4 fruit fly cellular contexts compared by ENCODE assay signal in genomic region chr2L:9906641-9907040, dm6.
TF ChIP-seq lines count a peak whose summit lies in the region.

No protein-coding gene starts in this region.

- no peak for TF ChIP-seq CTCF in whole organism, embryonic (GFP tag; optimal IDR thresholded peaks at IDR 0.05; lab: Kevin White, UChicago)

TF ChIP-seq in whole organism, adult, 20 proteins besides CTCF, POLR2A, EP300 and RAD21:
- peak; percentile 80 for TF ChIP-seq kay (GFP tag; lab: Kevin White, UChicago; ENCODE audit: borderline replicate concordance)
- TF ChIP-seq cic (GFP tag; optimal IDR thresholded peaks at IDR 0.05; lab: Kevin White, UChicago): no peak
- no peak for TF ChIP-seq Crg-1 (GFP tag; optimal IDR thresholded peaks at IDR 0.05; lab: Kevin White, UChicago)

TF ChIP-seq in whole organism, embryonic, 481 proteins besides CTCF, POLR2A, EP300 and RAD21:
- TF ChIP-seq Eip74EF (GFP tag; optimal IDR thresholded peaks at IDR 0.05; lab: Kevin White, UChicago): no peak
- peak; percentile 17 for TF ChIP-seq grau (tag; optimal IDR thresholded peaks at IDR 0.05; lab: Kevin White, UChicago)
- peak; percentile 55; the same call in 1 of the 3 replicates for TF ChIP-seq CG11456 (GFP tag; IDR thresholded peaks at IDR 0.05; lab: Robert Waterston, UW)
- TF ChIP-seq row (GFP tag; IDR thresholded peaks at IDR 0.05; lab: Robert Waterston, UW): peak; percentile 14; the same call in 1 of the 3 replicates
- no peak for TF ChIP-seq Nf-YA (GFP tag; IDR thresholded peaks at IDR 0.05; lab: Robert Waterston, UW)
- no peak for TF ChIP-seq CG17328 (GFP tag; IDR thresholded peaks at IDR 0.05; lab: Robert Waterston, UW)
- TF ChIP-seq Rfx (GFP tag; IDR thresholded peaks at IDR 0.05; lab: Robert Waterston, UW): peak; percentile 33; the same call in 1 of the 2 replicates
- TF ChIP-seq eyg (GFP tag; optimal IDR thresholded peaks at IDR 0.05; lab: Kevin White, UChicago): no peak
- peak; percentile 73 for TF ChIP-seq Drgx (GFP tag; IDR thresholded peaks at IDR 0.05; lab: Robert Waterston, UW)
- no peak for TF ChIP-seq al (GFP tag; IDR thresholded peaks at IDR 0.05; lab: Robert Waterston, UW)
- TF ChIP-seq CG11247 (GFP tag; IDR thresholded peaks at IDR 0.05; lab: Robert Waterston, UW): peak; percentile 25; the same call in 1 of the 2 replicates
- TF ChIP-seq Ptx1 (GFP tag; IDR thresholded peaks at IDR 0.05; lab: Robert Waterston, UW): 0 out of 2 replicates have a peak, but pooled peaks have one; percentile 22
- TF ChIP-seq CG14441 (GFP tag; IDR thresholded peaks at IDR 0.05; lab: Robert Waterston, UW): 0 out of 2 replicates have a peak, but pooled peaks have one; percentile 29
- TF ChIP-seq CG32532 (GFP tag; IDR thresholded peaks at IDR 0.05; lab: Robert Waterston, UW): peak; percentile 48; the same call in 1 of the 2 replicates
- peak; percentile 18 for TF ChIP-seq Ets65A (GFP tag; lab: Kevin White, UChicago)
TF ChIP-seq in whole organism, embryonic: peak in this region for 10.

TF ChIP-seq in whole organism, prepupa, 60 proteins besides CTCF, POLR2A, EP300 and RAD21 (continues in another document):
- TF ChIP-seq topi (GFP tag; optimal IDR thresholded peaks at IDR 0.05; lab: Kevin White, UChicago) (no peak), Eip93F (GFP tag; optimal IDR thresholded peaks at IDR 0.05; lab: Kevin White, UChicago) (no peak), net (GFP tag; optimal IDR thresholded peaks at IDR 0.05; lab: Kevin White, UChicago) (peak; percentile 20), Smox (GFP tag; optimal IDR thresholded peaks at IDR 0.05; lab: Kevin White, UChicago) (no peak), CG3919 (GFP tag; optimal IDR thresholded peaks at IDR 0.05; lab: Kevin White, UChicago) (peak; percentile 22), CG9139 (GFP tag; optimal IDR thresholded peaks at IDR 0.05; lab: Kevin White, UChicago) (no peak), Hr39 (GFP tag; optimal IDR thresholded peaks at IDR 0.05; lab: Kevin White, UChicago) (no peak), fkh (GFP tag; optimal IDR thresholded peaks at IDR 0.05; lab: Kevin White, UChicago) (no peak), Eip75B (GFP tag; optimal IDR thresholded peaks at IDR 0.05; lab: Kevin White, UChicago) (no peak), CG7368 (GFP tag; optimal IDR thresholded peaks at IDR 0.05; lab: Kevin White, UChicago) (peak; percentile 7), fd59A (GFP tag; optimal IDR thresholded peaks at IDR 0.05; lab: Kevin White, UChicago) (no peak), eg (GFP tag; IDR thresholded peaks at IDR 0.05; lab: Robert Waterston, UW) (peak; percentile 74), CG1621 (tag; optimal IDR thresholded peaks at IDR 0.05; lab: Kevin White, UChicago) (no peak), CG6276 (GFP tag; optimal IDR thresholded peaks at IDR 0.05; lab: Kevin White, UChicago) (peak; percentile 29), Sox15 (GFP tag; optimal IDR thresholded peaks at IDR 0.05; lab: Kevin White, UChicago) (no peak), CG16779 (tag; optimal IDR thresholded peaks at IDR 0.05; lab: Kevin White, UChicago) (no peak), CG6854 (GFP tag; optimal IDR thresholded peaks at IDR 0.05; lab: Kevin White, UChicago) (no peak), vri (GFP tag; optimal IDR thresholded peaks at IDR 0.05; lab: Kevin White, UChicago) (no peak), cyc (GFP tag; optimal IDR thresholded peaks at IDR 0.05; lab: Kevin White, UChicago) (no peak), Hr4 (GFP tag; optimal IDR thresholded peaks at IDR 0.05; lab: Kevin White, UChicago) (peak; percentile 39), spab (GFP tag; optimal IDR thresholded peaks at IDR 0.05; lab: Kevin White, UChicago) (no peak), ss (GFP tag; optimal IDR thresholded peaks at IDR 0.05; lab: Kevin White, UChicago) (no peak), Ets21C (GFP tag; optimal IDR thresholded peaks at IDR 0.05; lab: Kevin White, UChicago) (no peak), fd85E (GFP tag; optimal IDR thresholded peaks at IDR 0.05; lab: Kevin White, UChicago) (no peak), salr (GFP tag; optimal IDR thresholded peaks at IDR 0.05; lab: Kevin White, UChicago) (no peak), Sox14 (GFP tag; optimal IDR thresholded peaks at IDR 0.05; lab: Kevin White, UChicago) (no peak), pdm3 (GFP tag; optimal IDR thresholded peaks at IDR 0.05; lab: Kevin White, UChicago) (no peak), Ets96B (tag; optimal IDR thresholded peaks at IDR 0.05; lab: Kevin White, UChicago) (peak; percentile 53), dac (GFP tag; optimal IDR thresholded peaks at IDR 0.05; lab: Kevin White, UChicago) (no peak), CG4318 (GFP tag; optimal IDR thresholded peaks at IDR 0.05; lab: Kevin White, UChicago) (no peak), achi (GFP tag; optimal IDR thresholded peaks at IDR 0.05; lab: Kevin White, UChicago) (peak; percentile 30), Eip78C (GFP tag; lab: Kevin White, UChicago) (peak; percentile 71), CG8119 (GFP tag; IDR thresholded peaks at IDR 0.05; lab: Robert Waterston, UW) (no peak), CG3032 (tag; optimal IDR thresholded peaks at IDR 0.05; lab: Kevin White, UChicago) (peak; percentile 47), esn (GFP tag; optimal IDR thresholded peaks at IDR 0.05; lab: Kevin White, UChicago) (no peak), CG8319 (GFP tag; optimal IDR thresholded peaks at IDR 0.05; lab: Kevin White, UChicago) (no peak), CG6163 (GFP tag; IDR thresholded peaks at IDR 0.05; lab: Robert Waterston, UW) (peak; percentile 78), CG11294 (GFP tag; IDR thresholded peaks at IDR 0.05; lab: Robert Waterston, UW) (peak; percentile 66), CG6808 (GFP tag; optimal IDR thresholded peaks at IDR 0.05; lab: Kevin White, UChicago) (no peak)

TF ChIP-seq in whole organism, pupa, 21 proteins besides CTCF, POLR2A, EP300 and RAD21:
- TF ChIP-seq Ets98B (GFP tag; IDR thresholded peaks at IDR 0.05; lab: Robert Waterston, UW) (peak; percentile 74), gl (tag; optimal IDR thresholded peaks at IDR 0.05; lab: Kevin White, UChicago) (peak; percentile 21), fd96Ca (GFP tag; IDR thresholded peaks at IDR 0.05; lab: Robert Waterston, UW) (peak; percentile 76; the same call in 2 of the 3 replicates), CG34367 (tag; optimal IDR thresholded peaks at IDR 0.05; lab: Kevin White, UChicago) (no peak), CG32121 (GFP tag; IDR thresholded peaks at IDR 0.05; lab: Robert Waterston, UW) (peak; percentile 56; the same call in 1 of the 2 replicates), EcR (GFP tag; optimal IDR thresholded peaks at IDR 0.05; lab: Kevin White, UChicago) (no peak), Pif1A (GFP tag; optimal IDR thresholded peaks at IDR 0.05; lab: Kevin White, UChicago) (peak; percentile 2), CG15710 (tag; optimal IDR thresholded peaks at IDR 0.05; lab: Kevin White, UChicago) (no peak), D1 (tag; optimal IDR thresholded peaks at IDR 0.05; lab: Kevin White, UChicago) (no peak), Pif1B (GFP tag; optimal IDR thresholded peaks at IDR 0.05; lab: Kevin White, UChicago) (peak; percentile 17), CG13204 (GFP tag; optimal IDR thresholded peaks at IDR 0.05; lab: Kevin White, UChicago) (no peak), CG10348 (GFP tag; IDR thresholded peaks at IDR 0.05; lab: Robert Waterston, UW) (no peak), CG12605 (GFP tag; IDR thresholded peaks at IDR 0.05; lab: Robert Waterston, UW) (peak; percentile 70), CG14655 (GFP tag; optimal IDR thresholded peaks at IDR 0.05; lab: Kevin White, UChicago) (peak; percentile 55), Snoo (tag; optimal IDR thresholded peaks at IDR 0.05; lab: Kevin White, UChicago) (no peak), rn (GFP tag; IDR thresholded peaks at IDR 0.05; lab: Robert Waterston, UW) (no peak), CG8159 (tag; optimal IDR thresholded peaks at IDR 0.05; lab: Kevin White, UChicago) (peak; percentile 43), CG8301 (tag; optimal IDR thresholded peaks at IDR 0.05; lab: Kevin White, UChicago) (peak; percentile 61), CG9948 (tag; optimal IDR thresholded peaks at IDR 0.05; lab: Kevin White, UChicago) (peak; percentile 12), CG4496 (GFP tag; IDR thresholded peaks at IDR 0.05; lab: Robert Waterston, UW) (peak; percentile 78), CG17806 (tag; optimal IDR thresholded peaks at IDR 0.05; lab: Kevin White, UChicago) (peak; percentile 38)
